Worm (Caenorhabditis elegans) whole organism, late embryonic: ENCODE measurements around the gene sec-61.B.

Source experiments
- C08G9.2 ChIP-seq: sonication (generic microtip); optimal IDR thresholded peaks from 2 replicates; lab custom pipeline; 2016; ENCODE audit warnings: mild to moderate bottlenecking, missing genetic modification characterization, moderate library complexity, missing compliant biosample characterization
- F13H6.1 ChIP-seq: sonication (generic microtip); optimal IDR thresholded peaks from 2 replicates; lab custom pipeline; 2016; ENCODE audit warnings: missing genetic modification characterization, missing compliant biosample characterization
- K02D7.2 ChIP-seq: sonication (generic microtip); optimal IDR thresholded peaks from 2 replicates; lab custom pipeline; 2017; ENCODE audit warnings: mild to moderate bottlenecking, missing genetic modification characterization, missing compliant biosample characterization
- K09A11.1 ChIP-seq: sonication (generic microtip); optimal IDR thresholded peaks from 2 replicates; lab custom pipeline; 2017; ENCODE audit warnings: antibody characterized with exemption, mild to moderate bottlenecking, missing genetic modification characterization, missing compliant biosample characterization; ENCODE audit not compliant: insufficient read depth
- T23F11.4 ChIP-seq: fragments of 200-800 bp; sonication (Bioruptor generic); optimal IDR thresholded peaks from 2 replicates; lab custom pipeline; 2018; ENCODE audit warnings: mild to moderate bottlenecking, missing genetic modification characterization, missing compliant biosample characterization
- ceh-18 ChIP-seq: sonication (generic microtip); optimal IDR thresholded peaks from 2 replicates; lab custom pipeline; 2016; ENCODE audit warnings: missing genetic modification characterization, missing compliant biosample characterization
- ceh-19 ChIP-seq: fragments of 200-800 bp; sonication (Bioruptor generic); optimal IDR thresholded peaks from 2 replicates; lab custom pipeline; 2018; ENCODE audit warnings: mild to moderate bottlenecking, missing genetic modification characterization, missing compliant biosample characterization
- ceh-2 ChIP-seq: sonication (generic microtip); optimal IDR thresholded peaks from 2 replicates; lab custom pipeline; 2016; ENCODE audit warnings: missing genotype, missing genetic modification characterization, missing compliant biosample characterization
- ceh-24 ChIP-seq: sonication (generic microtip); optimal IDR thresholded peaks from 2 replicates; lab custom pipeline; 2016; ENCODE audit warnings: mild to moderate bottlenecking, missing genetic modification characterization, missing compliant biosample characterization
- ceh-30 ChIP-seq: fragments of 150-350 bp; optimal IDR thresholded peaks from 2 replicates; lab custom pipeline; 2014; ENCODE audit warnings: missing biosample characterization, missing genetic modification characterization
- ceh-34 ChIP-seq: sonication (generic microtip); optimal IDR thresholded peaks from 2 replicates; lab custom pipeline; 2016; ENCODE audit warnings: mild to moderate bottlenecking, missing genetic modification characterization, missing compliant biosample characterization
- ceh-45 ChIP-seq: fragments of 200-800 bp; sonication (Bioruptor generic); IDR thresholded peaks from 2 replicates; pipeline ENCODE4 v1.3.6; 2022; ENCODE audit warnings: missing genetic modification reagents, missing genetic modification characterization, missing compliant biosample characterization
- ceh-48 ChIP-seq: sonication (generic microtip); optimal IDR thresholded peaks from 2 replicates; lab custom pipeline; 2016; ENCODE audit warnings: missing genetic modification characterization, inconsistent platforms, missing compliant biosample characterization
- ceh-6 ChIP-seq: fragments of 200-800 bp; sonication (Bioruptor generic); optimal IDR thresholded peaks from 2 replicates; lab custom pipeline; 2018; ENCODE audit warnings: mild to moderate bottlenecking, missing genetic modification characterization, missing compliant biosample characterization
- ceh-9 ChIP-seq: sonication (generic microtip); optimal IDR thresholded peaks from 2 replicates; lab custom pipeline; 2016; ENCODE audit warnings: mild to moderate bottlenecking, missing genetic modification characterization, inconsistent platforms, missing compliant biosample characterization
- che-1 ChIP-seq: sonication (generic microtip); optimal IDR thresholded peaks from 2 replicates; lab custom pipeline; 2016; ENCODE audit warnings: mild to moderate bottlenecking, missing genetic modification characterization, missing compliant biosample characterization
- dve-1 ChIP-seq: sonication (generic microtip); optimal IDR thresholded peaks from 2 replicates; lab custom pipeline; 2017; ENCODE audit warnings: antibody characterized with exemption, mild to moderate bottlenecking, missing genetic modification characterization, missing compliant biosample characterization
- elt-2 ChIP-seq: sonication (generic microtip); optimal IDR thresholded peaks from 2 replicates; lab custom pipeline; 2016; ENCODE audit warnings: missing genetic modification reagents, missing genetic modification characterization, missing compliant biosample characterization
- ets-4 ChIP-seq: sonication (generic microtip); optimal IDR thresholded peaks from 2 replicates; lab custom pipeline; 2016; ENCODE audit warnings: missing genetic modification characterization, missing compliant biosample characterization
- eyg-1 ChIP-seq: sonication (generic microtip); optimal IDR thresholded peaks from 2 replicates; lab custom pipeline; 2016; ENCODE audit warnings: missing genotype, missing genetic modification characterization, missing compliant biosample characterization
- fkh-10 ChIP-seq: fragments of 150-350 bp; optimal IDR thresholded peaks from 2 replicates; lab custom pipeline; 2014; ENCODE audit warnings: missing biosample characterization, missing genetic modification reagents, missing genetic modification characterization
- fkh-6 ChIP-seq: sonication (generic microtip); optimal IDR thresholded peaks from 2 replicates; lab custom pipeline; 2016; ENCODE audit warnings: missing genetic modification characterization, missing compliant biosample characterization
- gmeb-2 ChIP-seq: sonication (generic microtip); optimal IDR thresholded peaks from 2 replicates; lab custom pipeline; 2016; ENCODE audit warnings: missing genetic modification characterization, inconsistent platforms, missing compliant biosample characterization
- hlh-13 ChIP-seq: fragments of 200-800 bp; sonication (Bioruptor generic); optimal IDR thresholded peaks from 2 replicates; lab custom pipeline; 2018; ENCODE audit warnings: mild to moderate bottlenecking, missing genetic modification characterization, missing compliant biosample characterization
- hlh-15 ChIP-seq: sonication (generic microtip); optimal IDR thresholded peaks from 2 replicates; lab custom pipeline; 2016; ENCODE audit warnings: missing genetic modification characterization, missing compliant biosample characterization
- hlh-6 ChIP-seq: sonication (generic microtip); optimal IDR thresholded peaks from 2 replicates; lab custom pipeline; 2016; ENCODE audit warnings: missing genotype, missing genetic modification characterization, missing compliant biosample characterization
- hlh-8 ChIP-seq: sonication (generic microtip); optimal IDR thresholded peaks from 2 replicates; lab custom pipeline; 2016; ENCODE audit warnings: missing genotype, missing genetic modification characterization, missing compliant biosample characterization
- lim-6 ChIP-seq: sonication (generic microtip); optimal IDR thresholded peaks from 2 replicates; lab custom pipeline; 2016; ENCODE audit warnings: missing genetic modification characterization, missing compliant biosample characterization
- lin-11 ChIP-seq: fragments of 200-800 bp; sonication (Bioruptor generic); optimal IDR thresholded peaks from 2 replicates; lab custom pipeline; 2018; ENCODE audit warnings: mild to moderate bottlenecking, missing genetic modification characterization, missing compliant biosample characterization
- madf-2 ChIP-seq: sonication (generic microtip); optimal IDR thresholded peaks from 2 replicates; lab custom pipeline; 2017; ENCODE audit warnings: missing genetic modification characterization, missing compliant biosample characterization
- mec-3 ChIP-seq: sonication (generic microtip); optimal IDR thresholded peaks from 2 replicates; lab custom pipeline; 2016; ENCODE audit warnings: borderline replicate concordance, missing genetic modification characterization, missing compliant biosample characterization
- nhr-11 ChIP-seq: fragments of 150-350 bp; optimal IDR thresholded peaks from 2 replicates; lab custom pipeline; 2014; ENCODE audit warnings: missing biosample characterization, missing genetic modification characterization
- nhr-232 ChIP-seq: sonication (generic microtip); optimal IDR thresholded peaks from 2 replicates; lab custom pipeline; 2016; ENCODE audit warnings: missing genetic modification characterization, missing compliant biosample characterization
- npax-4 ChIP-seq: sonication (generic microtip); optimal IDR thresholded peaks from 2 replicates; lab custom pipeline; 2016; ENCODE audit warnings: missing genetic modification characterization, missing compliant biosample characterization
- odd-2 ChIP-seq: sonication (generic microtip); optimal IDR thresholded peaks from 2 replicates; lab custom pipeline; 2017; ENCODE audit warnings: antibody characterized with exemption, mild to moderate bottlenecking, missing genetic modification characterization, missing compliant biosample characterization
- pag-3 ChIP-seq: sonication (generic microtip); optimal IDR thresholded peaks from 2 replicates; lab custom pipeline; 2016; ENCODE audit warnings: missing compliant biosample characterization, missing genetic modification characterization, borderline replicate concordance
- pat-9 ChIP-seq: fragments of 200-800 bp; sonication (Bioruptor generic); optimal IDR thresholded peaks from 2 replicates; lab custom pipeline; 2018; ENCODE audit warnings: mild to moderate bottlenecking, missing genetic modification characterization, moderate library complexity, missing compliant biosample characterization
- pax-1 ChIP-seq: fragments of 150-350 bp; optimal IDR thresholded peaks from 2 replicates; lab custom pipeline; 2014; ENCODE audit warnings: missing biosample characterization, missing genetic modification characterization
- pqm-1 ChIP-seq: sonication (generic microtip); optimal IDR thresholded peaks from 2 replicates; lab custom pipeline; 2016; ENCODE audit warnings: missing genetic modification characterization, missing compliant biosample characterization
- pros-1 ChIP-seq: fragments of 150-350 bp; optimal IDR thresholded peaks from 2 replicates; lab custom pipeline; 2014; ENCODE audit warnings: missing biosample characterization, missing genetic modification reagents, missing genetic modification characterization
- ref-2 ChIP-seq: sonication (generic microtip); optimal IDR thresholded peaks from 2 replicates; lab custom pipeline; 2016; ENCODE audit warnings: missing genetic modification characterization, missing compliant biosample characterization
- sdc-2 ChIP-seq: sonication (generic microtip); optimal IDR thresholded peaks from 2 replicates; lab custom pipeline; 2016; ENCODE audit warnings: missing genotype, missing genetic modification characterization, missing compliant biosample characterization
- sox-2 ChIP-seq: fragments of 200-800 bp; sonication (Bioruptor generic); IDR thresholded peaks from 2 replicates; pipeline ENCODE4 v1.3.6; 2022; ENCODE audit warnings: missing genetic modification reagents, missing genetic modification characterization, missing compliant biosample characterization
- sox-4 ChIP-seq: sonication (generic microtip); optimal IDR thresholded peaks from 2 replicates; lab custom pipeline; 2017; ENCODE audit warnings: mild to moderate bottlenecking, missing genetic modification characterization, inconsistent platforms, missing compliant biosample characterization
- syd-9 ChIP-seq: sonication (generic microtip); optimal IDR thresholded peaks from 2 replicates; lab custom pipeline; 2016; ENCODE audit warnings: mild to moderate bottlenecking, missing genetic modification characterization, moderate library complexity, missing compliant biosample characterization
- tbx-2 ChIP-seq: sonication (generic microtip); optimal IDR thresholded peaks from 2 replicates; lab custom pipeline; 2016; ENCODE audit warnings: missing genetic modification characterization, missing compliant biosample characterization
- tbx-7 ChIP-seq: sonication (generic microtip); optimal IDR thresholded peaks from 2 replicates; lab custom pipeline; 2016; ENCODE audit warnings: missing genotype, missing genetic modification characterization, missing compliant biosample characterization
- ttx-3 ChIP-seq: sonication (generic microtip); optimal IDR thresholded peaks from 2 replicates; lab custom pipeline; 2016; ENCODE audit warnings: missing genetic modification reagents, missing genetic modification characterization, missing compliant biosample characterization
- unc-42 ChIP-seq: sonication (generic microtip); optimal IDR thresholded peaks from 2 replicates; lab custom pipeline; 2016; ENCODE audit warnings: missing genotype, missing genetic modification characterization, missing compliant biosample characterization
- unc-55 ChIP-seq: sonication (generic microtip); optimal IDR thresholded peaks from 2 replicates; lab custom pipeline; 2017; ENCODE audit warnings: missing biosample characterization, missing genetic modification reagents, missing genetic modification characterization
- unc-86 ChIP-seq: sonication (generic microtip); optimal IDR thresholded peaks from 2 replicates; lab custom pipeline; 2016; ENCODE audit warnings: missing genetic modification characterization, missing compliant biosample characterization
- zip-5 ChIP-seq: sonication (generic microtip); optimal IDR thresholded peaks from 2 replicates; lab custom pipeline; 2016; ENCODE audit warnings: missing genetic modification characterization, missing compliant biosample characterization
- ztf-16 ChIP-seq: sonication (generic microtip); optimal IDR thresholded peaks from 2 replicates; lab custom pipeline; 2017; ENCODE audit warnings: missing genetic modification characterization, missing compliant biosample characterization

Gene sec-61.B

ce11 chrIV:2408437-2408836 is 20.0 kb upstream of the sec-61.B start:
- TF ChIP-seq eyg-1: peak; percentile 94
- TF ChIP-seq pag-3 (tag; lab: Kevin White, UChicago): peak; percentile 53
- peak; percentile 85 for TF ChIP-seq ztf-16 (tag; lab: Kevin White, UChicago)
- peak; percentile 61 for TF ChIP-seq tbx-7
- peak; percentile 63 for TF ChIP-seq npax-4 (tag; lab: Kevin White, UChicago)
- peak; percentile 43 for TF ChIP-seq ets-4
- peak; percentile 86 for TF ChIP-seq ttx-3 (tag; lab: Kevin White, UChicago)
- no peak for TF ChIP-seq unc-55 (GFP tag; lab: Kevin White, UChicago)
- TF ChIP-seq nhr-11 (tag; lab: Kevin White, UChicago): no peak
- TF ChIP-seq pax-1 (tag; lab: Kevin White, UChicago): no peak
- TF ChIP-seq unc-42 (tag; lab: Kevin White, UChicago): peak; percentile 68
- TF ChIP-seq pat-9 (tag; lab: Kevin White, UChicago): peak; percentile 76
- peak; percentile 60; the same call in 1 of the 2 replicates for TF ChIP-seq sox-2 (GFP tag; lab: Robert Waterston, UW)
- peak; percentile 77 for TF ChIP-seq madf-2 (tag; lab: Kevin White, UChicago)
- TF ChIP-seq lim-6: peak; percentile 71
- peak; percentile 89 for TF ChIP-seq dve-1 (tag; lab: Kevin White, UChicago)
- TF ChIP-seq fkh-10 (GFP tag; lab: Kevin White, UChicago): peak; percentile 65
- TF ChIP-seq ceh-18 (tag; lab: Kevin White, UChicago): peak; percentile 94
- peak; percentile 83 for TF ChIP-seq K02D7.2 (tag; lab: Kevin White, UChicago)
- peak; percentile 92 for TF ChIP-seq elt-2 (tag; lab: Kevin White, UChicago)
- peak; percentile 91 for TF ChIP-seq ref-2 (tag; lab: Kevin White, UChicago)
- peak; percentile 81 for TF ChIP-seq che-1 (tag; lab: Kevin White, UChicago)
- peak; percentile 85 for TF ChIP-seq fkh-6 (tag; lab: Kevin White, UChicago)
- peak; percentile 80 for TF ChIP-seq T23F11.4 (GFP tag; lab: Kevin White, UChicago)
- peak; percentile 85 for TF ChIP-seq gmeb-2 (tag; lab: Kevin White, UChicago)
- TF ChIP-seq lin-11: peak; percentile 73
- TF ChIP-seq ceh-6 (GFP tag; lab: Kevin White, UChicago): peak; percentile 86
- peak; percentile 70 for TF ChIP-seq ceh-48 (tag; lab: Kevin White, UChicago)
- TF ChIP-seq hlh-8 (tag; lab: Kevin White, UChicago): peak; percentile 88
- peak; percentile 82 for TF ChIP-seq hlh-13 (GFP tag; lab: Kevin White, UChicago)
- peak; percentile 56 for TF ChIP-seq zip-5
- TF ChIP-seq odd-2 (tag; lab: Kevin White, UChicago): peak; percentile 72
- TF ChIP-seq unc-86: peak; percentile 87
- peak; percentile 85 for TF ChIP-seq K09A11.1 (tag; lab: Kevin White, UChicago)
- TF ChIP-seq sdc-2 (tag; lab: Kevin White, UChicago): peak; percentile 80
- peak; percentile 93 for TF ChIP-seq hlh-6 (tag; lab: Kevin White, UChicago)
- TF ChIP-seq tbx-2 (tag; lab: Kevin White, UChicago): peak; percentile 94
- TF ChIP-seq ceh-45 (GFP tag; lab: Robert Waterston, UW): peak; percentile 80; the same call in 1 of the 2 replicates
- peak; percentile 83 for TF ChIP-seq pqm-1 (tag; lab: Kevin White, UChicago)
- TF ChIP-seq ceh-2: peak; percentile 74
- TF ChIP-seq syd-9 (tag; lab: Kevin White, UChicago): peak; percentile 88
- peak; percentile 76 for TF ChIP-seq C08G9.2 (tag; lab: Kevin White, UChicago)
- TF ChIP-seq ceh-19 (GFP tag; lab: Kevin White, UChicago): peak; percentile 91
- TF ChIP-seq ceh-9: peak; percentile 1
- peak; percentile 80 for TF ChIP-seq F13H6.1 (tag; lab: Kevin White, UChicago)
- peak; percentile 58 for TF ChIP-seq pros-1
- TF ChIP-seq hlh-15 (tag; lab: Kevin White, UChicago): peak; percentile 72
- peak; percentile 66 for TF ChIP-seq mec-3
- peak; percentile 83 for TF ChIP-seq ceh-30 (tag; lab: Kevin White, UChicago)
- peak; percentile 81 for TF ChIP-seq sox-4 (tag; lab: Kevin White, UChicago)
- peak; percentile 89 for TF ChIP-seq ceh-34 (tag; lab: Kevin White, UChicago)
- TF ChIP-seq nhr-232: peak; percentile 75
- TF ChIP-seq ceh-24: peak; percentile 52
